Fruit fly (Drosophila melanogaster): Measurements from ENCODE around the gene Ced-12.

dm6 chr2L:12093652-12094051 lies 4.0 kb upstream of the Ced-12 start:
- no peak for TF ChIP-seq cic (GFP tag; optimal IDR thresholded peaks at IDR 0.05)
- peak; percentile 33 for TF ChIP-seq Mnt (GFP tag; optimal IDR thresholded peaks at IDR 0.05)
- TF ChIP-seq CG11617 (GFP tag; optimal IDR thresholded peaks at IDR 0.05) = no peak
- no peak for TF ChIP-seq Crg-1 (GFP tag; optimal IDR thresholded peaks at IDR 0.05)
- TF ChIP-seq pad (GFP tag; optimal IDR thresholded peaks at IDR 0.05) = no peak

Data from whole organism, adult.